Worm (Caenorhabditis elegans) whole organism, L4 larva: ENCODE measurements around the gene dhrr-1.
A peak's percentile ranks its signal among the peaks of the same experiment; 100 is the strongest.

Experiments used
- D1046.2 ChIP-seq: fragments of 200-800 bp; sonication (Bioruptor generic); IDR thresholded peaks from 2 replicates; pipeline ENCODE4 v1.3.6; 2022; ENCODE audit warnings: missing genetic modification characterization, missing compliant biosample characterization
- F10B5.3 ChIP-seq: sonication (generic microtip); optimal IDR thresholded peaks from 2 replicates; lab custom pipeline; 2016; ENCODE audit warnings: mild to moderate bottlenecking, missing genetic modification characterization, missing compliant biosample characterization
- F37D6.2 ChIP-seq: sonication (generic microtip); optimal IDR thresholded peaks from 2 replicates; lab custom pipeline; 2016; ENCODE audit warnings: mild to moderate bottlenecking, missing genetic modification characterization, missing compliant biosample characterization
- Y105C5A.15 ChIP-seq: fragments of 200-800 bp; sonication (Bioruptor generic); IDR thresholded peaks from 2 replicates; pipeline ENCODE4 v1.3.6; 2022; ENCODE audit warnings: missing genetic modification characterization, missing compliant biosample characterization
- Y75B8A.6 ChIP-seq: fragments of 200-800 bp; sonication (Bioruptor generic); IDR thresholded peaks from 2 replicates; pipeline ENCODE4 v1.3.6; 2022; ENCODE audit warnings: missing genetic modification reagents, missing genetic modification characterization, missing compliant biosample characterization
- aha-1 ChIP-seq: fragments of 150-350 bp; peaks from one replicate; lab custom pipeline; 2014; ENCODE audit warnings: missing biosample characterization, missing genetic modification characterization
- aly-2 ChIP-seq: sonication (generic microtip); optimal IDR thresholded peaks from 2 replicates; lab custom pipeline; 2018; ENCODE audit warnings: missing biosample characterization, missing genetic modification characterization
- ama-1 ChIP-seq: fragments of 150-350 bp; optimal IDR thresholded peaks from 2 replicates; lab custom pipeline; 2014; ENCODE audit warnings: inconsistent platforms, mixed read lengths
- attf-4 ChIP-seq: sonication (generic microtip); optimal IDR thresholded peaks from 3 replicates; lab custom pipeline; 2017; ENCODE audit warnings: missing biosample characterization, missing genetic modification characterization
- ceh-20 ChIP-seq: fragments of 200-800 bp; sonication (Bioruptor generic); IDR thresholded peaks from 2 replicates; pipeline ENCODE4 v1.3.6; 2022; ENCODE audit warnings: missing genetic modification reagents, missing genetic modification characterization, missing compliant biosample characterization
- ceh-32 ChIP-seq: sonication (generic microtip); optimal IDR thresholded peaks from 2 replicates; lab custom pipeline; 2016; ENCODE audit warnings: mild to moderate bottlenecking, missing genetic modification characterization, missing compliant biosample characterization; ENCODE audit not compliant: poor library complexity
- ceh-62 ChIP-seq: sonication (generic microtip); optimal IDR thresholded peaks from 2 replicates; lab custom pipeline; 2017; ENCODE audit warnings: missing biosample characterization, missing genetic modification characterization
- cey-2 ChIP-seq: sonication (generic microtip); optimal IDR thresholded peaks from 3 replicates; lab custom pipeline; 2017; ENCODE audit warnings: missing genetic modification characterization, mild to moderate bottlenecking, missing compliant biosample characterization, antibody characterized with exemption, borderline replicate concordance; ENCODE audit not compliant: insufficient read depth
- ctbp-1 ChIP-seq: fragments of 200-800 bp; sonication (Bioruptor generic); IDR thresholded peaks from 2 replicates; pipeline ENCODE4 v1.3.6; 2022; ENCODE audit warnings: missing genetic modification reagents, missing genetic modification characterization, missing compliant biosample characterization
- daf-16 ChIP-seq, 3 experiments: sonication (generic microtip); optimal IDR thresholded peaks; 2 replicates each; lab custom pipeline; 2016 to 2017; ENCODE audit warnings: missing genetic modification characterization in 3 of 3, missing genetic modification reagents in 3 of 3, mild to moderate bottlenecking in 2 of 3, missing compliant biosample characterization in 2 of 3, missing biosample characterization in 1 of 3, moderate library complexity in 1 of 3
- daf-19 ChIP-seq: fragments of 200-800 bp; sonication (Bioruptor generic); conservative IDR thresholded peaks from 2 replicates; pipeline ENCODE4 v1.3.6; 2022; ENCODE audit warnings: missing genetic modification characterization, missing compliant biosample characterization
- daf-8 ChIP-seq: fragments of 200-800 bp; sonication (Bioruptor generic); IDR thresholded peaks from 2 replicates; pipeline ENCODE4 v1.3.6; 2022; ENCODE audit warnings: missing genetic modification characterization, missing compliant biosample characterization
- dmd-9 ChIP-seq: fragments of 200-800 bp; sonication (Bioruptor generic); IDR thresholded peaks from 2 replicates; pipeline ENCODE4 v1.3.6; 2022; ENCODE audit warnings: missing genetic modification reagents, missing genetic modification characterization, missing compliant biosample characterization
- egl-43 ChIP-seq: fragments of 200-800 bp; sonication (Bioruptor generic); IDR thresholded peaks from 2 replicates; pipeline ENCODE4 v1.3.6; 2022; ENCODE audit warnings: missing genetic modification reagents, missing genetic modification characterization, missing compliant biosample characterization
- fkh-10 ChIP-seq: fragments of 150-350 bp; optimal IDR thresholded peaks from 2 replicates; lab custom pipeline; 2014; ENCODE audit warnings: missing biosample characterization, missing genetic modification reagents, missing genetic modification characterization
- hlh-11 ChIP-seq: fragments of 200-800 bp; sonication (Bioruptor generic); optimal IDR thresholded peaks from 2 replicates; lab custom pipeline; 2018; ENCODE audit warnings: mild to moderate bottlenecking, missing genetic modification characterization, missing compliant biosample characterization
- hlh-30 ChIP-seq: sonication (generic microtip); optimal IDR thresholded peaks from 2 replicates; lab custom pipeline; 2017; ENCODE audit warnings: antibody characterized with exemption, mild to moderate bottlenecking, missing genetic modification characterization, missing compliant biosample characterization; ENCODE audit not compliant: insufficient read depth
- hmg-1.1 ChIP-seq: fragments of 200-800 bp; sonication (Bioruptor generic); IDR thresholded peaks from 2 replicates; pipeline ENCODE4 v1.3.6; 2022; ENCODE audit warnings: missing genetic modification reagents, missing genetic modification characterization, missing compliant biosample characterization
- lir-3 ChIP-seq: sonication (generic microtip); optimal IDR thresholded peaks from 2 replicates; lab custom pipeline; 2016; ENCODE audit warnings: mild to moderate bottlenecking, missing genetic modification characterization, missing compliant biosample characterization
- lsy-2 ChIP-seq, 2 experiments: fragments of 150-350 bp in 1 of 2; sonication (generic microtip) in 1 of 2; optimal IDR thresholded peaks; 2 replicates each; lab custom pipeline; 2014 to 2017; ENCODE audit warnings: missing biosample characterization in 2 of 2, missing genetic modification characterization in 2 of 2
- mdl-1 ChIP-seq, 2 experiments: fragments of 150-350 bp in 1 of 2; sonication (generic microtip) in 1 of 2; optimal IDR thresholded peaks; 2 replicates each; lab custom pipeline; 2014 to 2017; ENCODE audit warnings: missing biosample characterization in 2 of 2, missing genetic modification characterization in 2 of 2
- mxl-3 ChIP-seq: fragments of 200-800 bp; sonication (Bioruptor generic); optimal IDR thresholded peaks from 2 replicates; lab custom pipeline; 2018; ENCODE audit warnings: mild to moderate bottlenecking, missing genetic modification characterization, missing compliant biosample characterization
- nhr-102 ChIP-seq: sonication (generic microtip); optimal IDR thresholded peaks from 2 replicates; lab custom pipeline; 2016; ENCODE audit warnings: mild to moderate bottlenecking, missing genetic modification characterization, moderate library complexity, missing compliant biosample characterization
- nhr-11 ChIP-seq: fragments of 150-350 bp; optimal IDR thresholded peaks from 2 replicates; lab custom pipeline; 2014; ENCODE audit warnings: missing biosample characterization, missing genetic modification characterization
- nhr-237 ChIP-seq: sonication (generic microtip); optimal IDR thresholded peaks from 2 replicates; lab custom pipeline; 2017; ENCODE audit warnings: missing biosample characterization, missing genetic modification characterization
- nhr-25 ChIP-seq: sonication (generic microtip); optimal IDR thresholded peaks from 2 replicates; lab custom pipeline; 2017; ENCODE audit warnings: missing genetic modification characterization, mild to moderate bottlenecking, missing compliant biosample characterization, antibody characterized with exemption, moderate library complexity, borderline replicate concordance; ENCODE audit not compliant: insufficient read depth
- nhr-28 ChIP-seq: fragments of 150-350 bp; optimal IDR thresholded peaks from 2 replicates; lab custom pipeline; 2014; ENCODE audit warnings: missing biosample characterization, missing genetic modification characterization
- nhr-6 ChIP-seq: fragments of 150-350 bp; optimal IDR thresholded peaks from 2 replicates; lab custom pipeline; 2014; ENCODE audit warnings: missing biosample characterization, missing genetic modification characterization
- nhr-77 ChIP-seq: fragments of 150-350 bp; optimal IDR thresholded peaks from 2 replicates; lab custom pipeline; 2014; ENCODE audit warnings: missing biosample characterization, missing genetic modification characterization
- pha-4 ChIP-seq, 2 experiments: fragments of 150-350 bp in 1 of 2; fragments of 200-800 bp in 1 of 2; sonication (Bioruptor generic) in 1 of 2; IDR thresholded peaks in 1 of 2; optimal IDR thresholded peaks in 1 of 2; 2 replicates each; pipeline versions ENCODE4 v1.3.6 to Lab custom; 2014 to 2022; ENCODE audit warnings: missing genetic modification characterization in 2 of 2, missing genetic modification reagents in 2 of 2, missing biosample characterization in 1 of 2, missing compliant biosample characterization in 1 of 2
- pqm-1 ChIP-seq: sonication (generic microtip); optimal IDR thresholded peaks from 2 replicates; lab custom pipeline; 2017; ENCODE audit warnings: missing biosample characterization, missing genetic modification characterization
- sdz-12 ChIP-seq: fragments of 200-800 bp; sonication (Bioruptor generic); optimal IDR thresholded peaks from 2 replicates; lab custom pipeline; 2018; ENCODE audit warnings: mild to moderate bottlenecking, missing genetic modification characterization, missing compliant biosample characterization
- skn-1 ChIP-seq: fragments of 150-350 bp; optimal IDR thresholded peaks from 2 replicates; lab custom pipeline; 2014; ENCODE audit warnings: missing biosample characterization, missing genetic modification characterization
- spr-1 ChIP-seq: sonication (generic microtip); optimal IDR thresholded peaks from 2 replicates; lab custom pipeline; 2016; ENCODE audit warnings: mild to moderate bottlenecking, missing genetic modification characterization, missing compliant biosample characterization
- spr-3 ChIP-seq: fragments of 200-800 bp; sonication (Bioruptor generic); optimal IDR thresholded peaks from 2 replicates; lab custom pipeline; 2018; ENCODE audit warnings: mild to moderate bottlenecking, missing genetic modification characterization, missing compliant biosample characterization
- unc-130 ChIP-seq: sonication (generic microtip); optimal IDR thresholded peaks from 2 replicates; lab custom pipeline; 2016; ENCODE audit warnings: missing genetic modification reagents, missing genetic modification characterization, missing compliant biosample characterization
- unc-39 ChIP-seq: sonication (generic microtip); optimal IDR thresholded peaks from 2 replicates; lab custom pipeline; 2017; ENCODE audit warnings: missing biosample characterization, missing genetic modification characterization
- unc-62 ChIP-seq, 3 experiments: fragments of 150-350 bp in 1 of 3; sonication (generic microtip); optimal IDR thresholded peaks in 2 of 3; peaks in 1 of 3; 1 replicate in 1 of 3; 2 replicates in 2 of 3; lab custom pipeline; 2014 to 2017; ENCODE audit warnings: missing biosample characterization in 3 of 3, missing genetic modification characterization in 3 of 3, missing genetic modification reagents in 3 of 3, missing genotype in 1 of 3
- zfp-2 ChIP-seq: sonication (generic microtip); optimal IDR thresholded peaks from 2 replicates; lab custom pipeline; 2016; ENCODE audit warnings: mild to moderate bottlenecking, missing genetic modification characterization, missing compliant biosample characterization
- zfp-3 ChIP-seq: fragments of 200-800 bp; sonication (Bioruptor generic); conservative IDR thresholded peaks from 2 replicates; pipeline ENCODE4 v1.3.6; 2022; ENCODE audit warnings: missing genetic modification reagents, missing genetic modification characterization, missing compliant biosample characterization
- ztf-11 ChIP-seq: fragments of 150-350 bp; optimal IDR thresholded peaks from 2 replicates; lab custom pipeline; 2014; ENCODE audit warnings: missing biosample characterization, missing genetic modification characterization
- ztf-7 ChIP-seq: fragments of 150-350 bp; optimal IDR thresholded peaks from 2 replicates; lab custom pipeline; 2014; ENCODE audit warnings: missing biosample characterization, missing genetic modification characterization

The dhrr-1 gene

ce11 chrIII:8981847-8982479 is 37.5 kb downstream of the dhrr-1 start, which contains the start of gene pde-2 (continued):
- no peak for TF ChIP-seq F37D6.2
- no peak for TF ChIP-seq unc-130
- TF ChIP-seq lir-3 (tag; lab: Kevin White, UChicago): no peak
- no peak for TF ChIP-seq cey-2 (tag; lab: Kevin White, UChicago)
- no peak for TF ChIP-seq F10B5.3
- TF ChIP-seq lsy-2 (tag; optimal IDR thresholded peaks at IDR 0.05; lab: Kevin White, UChicago): peak in 1 of 2 experiments; percentile 76
- peak; percentile 41 for TF ChIP-seq nhr-11 (tag; lab: Kevin White, UChicago)
- TF ChIP-seq zfp-3 (GFP tag; lab: Robert Waterston, UW): no peak; the same call in 1 of the 2 replicates
- TF ChIP-seq daf-16 (GFP tag; optimal IDR thresholded peaks at IDR 0.05; lab: Kevin White, UChicago): no peak
- no peak for TF ChIP-seq daf-16 (tag; optimal IDR thresholded peaks at IDR 0.05; lab: Kevin White, UChicago)
- no peak for TF ChIP-seq ztf-7 (tag; lab: Kevin White, UChicago)
- TF ChIP-seq mxl-3 (GFP tag; lab: Kevin White, UChicago): no peak
- TF ChIP-seq attf-4 (tag; lab: Kevin White, UChicago): no peak
- TF ChIP-seq ama-1: no peak
- TF ChIP-seq egl-43 (GFP tag; lab: Robert Waterston, UW): no peak
- no peak for TF ChIP-seq Y105C5A.15 (GFP tag; lab: Robert Waterston, UW)
- no peak for TF ChIP-seq zfp-2 (tag; lab: Kevin White, UChicago)
- no peak for TF ChIP-seq nhr-237 (tag; lab: Kevin White, UChicago)
- no peak for TF ChIP-seq spr-3
- TF ChIP-seq D1046.2 (GFP tag; lab: Robert Waterston, UW): no peak
- no peak for TF ChIP-seq ceh-62 (tag; lab: Kevin White, UChicago)
- TF ChIP-seq mdl-1 (tag; optimal IDR thresholded peaks at IDR 0.05; lab: Kevin White, UChicago): peak in 1 of 2 experiments; percentile 20
- peak; percentile 40; the same call in 1 of the 2 replicates for TF ChIP-seq hmg-1.1 (GFP tag; lab: Robert Waterston, UW)
- TF ChIP-seq pqm-1 (tag; lab: Kevin White, UChicago): no peak
- no peak for TF ChIP-seq nhr-102 (tag; lab: Kevin White, UChicago)
- TF ChIP-seq hlh-11 (tag; lab: Kevin White, UChicago): peak; percentile 54
- no peak for TF ChIP-seq daf-8 (GFP tag; lab: Robert Waterston, UW)
- no peak for TF ChIP-seq sdz-12

DNA sequence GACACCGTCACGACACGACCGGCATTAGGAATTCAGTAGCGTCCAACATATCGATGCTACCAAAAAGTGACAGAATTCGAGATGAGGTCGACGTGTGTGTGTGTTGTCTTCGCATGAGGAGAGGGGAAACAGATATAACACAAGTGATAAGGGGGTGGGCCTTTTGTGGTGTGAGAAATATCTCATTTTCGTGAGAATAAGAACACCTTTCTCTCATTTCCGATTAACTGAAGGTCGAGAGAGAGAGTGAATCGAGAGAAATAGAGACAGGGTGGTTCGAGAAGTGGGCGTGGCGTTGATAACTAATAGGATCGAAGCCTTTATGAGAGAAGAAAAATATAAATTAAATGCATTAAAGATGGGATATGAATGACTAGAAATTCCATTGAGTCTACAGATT is 38.7 kb downstream of the dhrr-1 start:
- peak in 1 of 2 experiments; percentile 96 for TF ChIP-seq unc-62 (GFP tag; optimal IDR thresholded peaks at IDR 0.05 in 1 of 2; lab: Kevin White, UChicago)
- TF ChIP-seq unc-62 (tag; optimal IDR thresholded peaks at IDR 0.05; lab: Kevin White, UChicago): no peak
- no peak for TF ChIP-seq unc-130
- TF ChIP-seq nhr-28 (tag; lab: Kevin White, UChicago): peak; percentile 19
- no peak for TF ChIP-seq unc-39 (tag; lab: Kevin White, UChicago)
- no peak for TF ChIP-seq zfp-3 (GFP tag; lab: Robert Waterston, UW)
- TF ChIP-seq ctbp-1 (GFP tag; lab: Robert Waterston, UW): 0 out of 2 replicates have a peak, but pooled peaks have one; percentile 11
- peak; percentile 6 for TF ChIP-seq mxl-3 (GFP tag; lab: Kevin White, UChicago)
- TF ChIP-seq nhr-6 (tag; lab: Kevin White, UChicago): no peak
- peak; percentile 41 for TF ChIP-seq nhr-25 (tag; lab: Kevin White, UChicago)
- TF ChIP-seq fkh-10: no peak
- no peak for TF ChIP-seq dmd-9 (GFP tag; lab: Robert Waterston, UW)

- TF ChIP-seq Y75B8A.6: 0 out of 2 replicates have a peak, but pooled peaks have one; percentile 52
- TF ChIP-seq ztf-11 (tag; lab: Kevin White, UChicago): no peak
- no peak for TF ChIP-seq spr-1
- no peak for TF ChIP-seq ceh-32 (tag; lab: Kevin White, UChicago)
- no peak for TF ChIP-seq daf-19 (GFP tag; lab: Robert Waterston, UW)
- TF ChIP-seq mdl-1 (tag; optimal IDR thresholded peaks at IDR 0.05; lab: Kevin White, UChicago): peak; percentile 53 to 95
- peak; percentile 74 for TF ChIP-seq hlh-11 (tag; lab: Kevin White, UChicago)
- no peak for TF ChIP-seq ceh-20 (GFP tag; lab: Robert Waterston, UW)
- TF ChIP-seq skn-1 (tag; lab: Kevin White, UChicago): no peak
- TF ChIP-seq ama-1: peak; percentile 24
- no peak for TF ChIP-seq aha-1 (tag; lab: Kevin White, UChicago)
- no peak for TF ChIP-seq aly-2 (tag; lab: Kevin White, UChicago)
- peak; percentile 33 for TF ChIP-seq nhr-77 (tag; lab: Kevin White, UChicago)
- peak; percentile 92 for TF ChIP-seq hlh-30 (tag; lab: Kevin White, UChicago)
- TF ChIP-seq pha-4 (GFP tag; IDR thresholded peaks at IDR 0.05; lab: Robert Waterston, UW): no peak
- TF ChIP-seq pha-4 (tag; optimal IDR thresholded peaks at IDR 0.05; lab: Kevin White, UChicago): no peak
These were observed 39.4 kb downstream of the dhrr-1 start for ce11 chrIII:8983811-8984210.
